Worm (Caenorhabditis elegans): ENCODE data around the gene F55A11.6.

Gene F55A11.6

DNA sequence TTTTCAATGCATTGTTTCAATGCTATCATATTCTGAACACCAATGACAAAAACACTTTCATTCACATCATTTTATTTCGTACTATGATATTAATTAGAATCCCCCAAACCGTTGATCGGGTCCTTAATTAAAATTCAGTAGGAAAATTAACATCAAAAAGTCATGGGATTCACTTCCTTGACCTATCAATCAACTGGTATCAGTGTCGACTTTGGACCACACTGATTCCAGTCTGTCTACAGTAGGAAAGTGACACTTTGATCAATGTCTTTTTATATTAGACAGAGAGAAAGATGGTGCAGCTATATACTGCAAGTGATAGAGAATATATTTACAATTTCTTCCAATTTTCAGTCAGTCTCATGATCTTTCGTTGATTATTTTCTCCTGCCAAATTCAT, 19.7 kb downstream of the F55A11.6 start:
- TF ChIP-seq tab-1 (GFP tag; IDR thresholded peaks at IDR 0.05) (no peak), cog-1 (tag; optimal IDR thresholded peaks at IDR 0.05) (no peak), flt-1 (GFP tag; IDR thresholded peaks at IDR 0.05) (no peak), ref-1 (GFP tag; conservative IDR thresholded peaks at IDR 0.05) (no peak), klf-2 (GFP tag; conservative IDR thresholded peaks at IDR 0.05) (no peak)

DNA sequence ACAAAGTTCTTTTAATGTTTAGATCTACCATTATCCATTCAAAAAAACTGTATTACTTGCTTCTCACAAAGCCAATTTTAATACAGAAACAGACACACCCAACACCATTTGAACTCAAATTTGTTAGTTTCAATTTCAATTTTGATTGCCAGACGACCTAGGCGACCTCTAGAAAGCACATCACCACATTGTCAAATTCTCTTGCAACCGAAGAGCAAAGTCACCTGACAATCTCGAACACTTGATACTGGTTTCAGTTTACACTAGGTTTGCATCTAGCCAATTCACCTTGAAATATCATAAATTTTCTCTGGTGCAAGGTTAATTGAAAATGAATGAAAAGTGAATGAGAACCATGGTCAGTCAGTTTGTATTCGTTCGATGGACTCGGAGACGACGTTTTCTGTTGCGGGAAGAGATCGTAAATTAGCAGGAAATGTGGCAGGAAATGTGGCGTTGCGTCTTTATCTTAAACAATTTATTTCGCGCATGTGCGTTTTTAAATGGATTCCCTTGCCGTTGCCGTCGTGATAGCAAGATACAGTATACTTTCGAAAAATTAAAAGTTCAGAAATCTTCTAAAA, 20.7 kb downstream of the F55A11.6 start:
- no peak for TF ChIP-seq klf-2 (GFP tag; conservative IDR thresholded peaks at IDR 0.05)
- no peak for TF ChIP-seq tab-1 (GFP tag; IDR thresholded peaks at IDR 0.05)
- TF ChIP-seq ztf-29 (GFP tag; IDR thresholded peaks at IDR 0.05): no peak
- no peak for TF ChIP-seq cog-1 (tag; optimal IDR thresholded peaks at IDR 0.05)
- TF ChIP-seq ref-1 (GFP tag; conservative IDR thresholded peaks at IDR 0.05): no peak
- TF ChIP-seq flt-1 (GFP tag; IDR thresholded peaks at IDR 0.05): no peak
- TF ChIP-seq med-1 (GFP tag; optimal IDR thresholded peaks at IDR 0.05; ENCODE audit: insufficient read depth): no peak
- TF ChIP-seq ztf-23 (GFP tag; IDR thresholded peaks at IDR 0.05): no peak
- no peak for TF ChIP-seq T22C8.4 (GFP tag; IDR thresholded peaks at IDR 0.05)

DNA sequence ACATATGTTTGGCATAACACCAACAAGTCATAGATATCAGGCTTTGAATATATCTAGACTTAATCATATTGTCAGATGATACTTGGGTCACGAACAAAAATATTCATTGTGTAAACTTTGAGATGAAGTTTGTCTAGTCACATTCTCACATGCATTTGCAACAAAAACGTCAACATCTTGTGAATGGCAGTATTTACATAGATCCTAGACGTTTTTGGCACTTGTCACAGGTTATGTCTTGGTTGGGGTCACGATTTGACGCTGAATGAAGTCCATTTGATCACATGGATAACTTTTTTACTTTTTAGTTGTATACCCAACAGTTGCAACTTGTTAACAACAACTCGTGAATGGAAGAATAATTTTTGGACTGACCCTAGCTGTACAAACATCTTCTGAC, 21.7 kb downstream of the F55A11.6 start:
- TF ChIP-seq ref-1 (GFP tag; conservative IDR thresholded peaks at IDR 0.05) (no peak), ztf-29 (GFP tag; IDR thresholded peaks at IDR 0.05) (no peak), tab-1 (GFP tag; IDR thresholded peaks at IDR 0.05) (no peak), med-1 (GFP tag; optimal IDR thresholded peaks at IDR 0.05; ENCODE audit: insufficient read depth) (no peak), klf-2 (GFP tag; conservative IDR thresholded peaks at IDR 0.05) (no peak), T22C8.4 (GFP tag; IDR thresholded peaks at IDR 0.05) (no peak), ztf-23 (GFP tag; IDR thresholded peaks at IDR 0.05) (no peak), cog-1 (tag; optimal IDR thresholded peaks at IDR 0.05) (no peak), flt-1 (GFP tag; IDR thresholded peaks at IDR 0.05) (no peak)

DNA sequence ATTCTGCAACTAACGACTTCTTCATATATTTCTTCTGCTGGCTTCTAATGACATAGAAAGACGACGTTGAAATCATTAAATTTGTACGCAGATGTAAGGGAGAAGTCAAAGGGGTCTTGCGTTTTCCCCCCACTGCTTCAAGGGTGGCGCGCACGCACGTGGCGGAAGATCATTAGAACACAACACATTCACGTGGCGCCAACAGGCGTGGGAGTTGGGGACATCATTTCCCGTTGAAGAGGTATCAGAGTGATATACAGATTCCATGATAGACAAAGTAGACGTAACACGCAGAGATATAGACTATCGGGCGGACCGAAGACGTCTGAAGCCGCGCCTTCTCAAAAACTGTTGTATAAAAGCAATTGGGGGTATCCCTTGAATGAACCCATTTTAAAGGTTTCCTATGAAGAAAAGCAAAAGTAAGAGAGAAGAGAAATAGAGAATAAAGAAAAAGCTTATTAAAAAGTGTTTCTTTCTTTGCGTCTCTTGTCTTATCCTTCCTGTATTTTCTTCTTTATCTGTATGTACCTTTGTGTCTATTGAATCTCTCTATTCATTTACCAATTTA, 22.7 kb downstream of the F55A11.6 start:
- TF ChIP-seq med-1 (GFP tag; optimal IDR thresholded peaks at IDR 0.05; ENCODE audit: insufficient read depth) (no peak), ztf-29 (GFP tag; IDR thresholded peaks at IDR 0.05) (no peak), ref-1 (GFP tag; conservative IDR thresholded peaks at IDR 0.05) (no peak), cog-1 (tag; optimal IDR thresholded peaks at IDR 0.05) (no peak), tab-1 (GFP tag; IDR thresholded peaks at IDR 0.05) (no peak), ztf-23 (GFP tag; IDR thresholded peaks at IDR 0.05) (no peak), klf-2 (GFP tag; conservative IDR thresholded peaks at IDR 0.05) (no peak), flt-1 (GFP tag; IDR thresholded peaks at IDR 0.05) (no peak), T22C8.4 (GFP tag; IDR thresholded peaks at IDR 0.05) (no peak)

DNA sequence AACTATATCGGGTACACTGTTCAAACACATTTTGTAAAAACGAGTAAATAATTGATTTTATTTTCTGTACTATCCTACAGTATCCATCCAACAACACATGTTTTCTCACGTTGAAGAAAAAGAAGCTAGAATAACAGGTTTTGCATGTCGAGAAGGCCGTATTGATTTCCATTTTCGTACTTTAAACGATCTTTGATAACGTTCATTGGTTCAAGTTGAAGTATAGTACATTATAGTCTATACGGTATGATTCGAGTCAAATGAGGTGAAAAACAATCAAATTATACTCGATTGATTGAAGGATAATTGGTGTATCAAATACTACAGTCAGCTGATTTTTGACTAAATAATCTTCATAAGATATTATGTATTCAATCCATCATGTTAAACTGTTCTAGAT, 23.8 kb downstream of the F55A11.6 start:
- TF ChIP-seq ztf-23 (GFP tag; IDR thresholded peaks at IDR 0.05) (no peak), ztf-29 (GFP tag; IDR thresholded peaks at IDR 0.05) (no peak)

DNA sequence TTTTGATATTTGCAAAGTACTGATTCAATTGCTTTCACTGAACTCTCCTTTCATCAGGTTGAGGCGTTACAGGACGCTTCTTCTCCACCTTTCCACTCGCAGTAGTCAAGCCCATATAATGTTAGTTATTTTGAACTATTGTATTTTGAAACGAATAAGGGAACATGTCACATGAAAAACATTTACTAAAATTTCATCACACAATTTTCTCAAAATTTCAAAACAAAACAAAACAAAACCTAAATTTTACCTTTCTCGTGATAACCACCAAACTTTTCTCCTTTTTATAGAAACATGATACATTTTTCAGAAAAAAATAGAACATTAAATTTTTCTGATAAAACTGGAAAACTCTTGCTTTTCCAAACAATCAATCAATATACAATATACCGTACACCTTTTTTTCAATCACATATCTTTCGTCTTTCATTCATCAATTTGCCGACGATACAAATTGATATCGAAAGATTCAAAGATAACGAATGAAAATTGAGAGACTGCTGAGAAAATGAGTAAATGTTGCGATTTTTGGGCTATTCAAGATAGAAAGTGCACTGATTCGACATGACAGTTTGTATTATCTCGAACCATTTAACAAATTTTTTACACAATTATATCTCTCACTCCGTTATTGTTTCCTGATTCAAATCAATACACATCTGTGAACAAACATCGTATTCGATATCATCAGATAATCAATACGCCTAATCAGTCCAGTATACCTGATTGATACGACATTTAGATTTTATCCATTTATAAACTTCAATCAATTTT, 24.6 kb downstream of the F55A11.6 start:
- TF ChIP-seq tab-1 (GFP tag; IDR thresholded peaks at IDR 0.05): no peak
- no peak for TF ChIP-seq med-1 (GFP tag; optimal IDR thresholded peaks at IDR 0.05; ENCODE audit: insufficient read depth)
- TF ChIP-seq flt-1 (GFP tag; IDR thresholded peaks at IDR 0.05): no peak
- no peak for TF ChIP-seq ztf-23 (GFP tag; IDR thresholded peaks at IDR 0.05)
- TF ChIP-seq T22C8.4 (GFP tag; IDR thresholded peaks at IDR 0.05): no peak
- TF ChIP-seq ref-1 (GFP tag; conservative IDR thresholded peaks at IDR 0.05): no peak
- no peak for TF ChIP-seq ztf-29 (GFP tag; IDR thresholded peaks at IDR 0.05)
- TF ChIP-seq cog-1 (tag; optimal IDR thresholded peaks at IDR 0.05): no peak
- no peak for TF ChIP-seq klf-2 (GFP tag; conservative IDR thresholded peaks at IDR 0.05)

- TF ChIP-seq ztf-29 (GFP tag; IDR thresholded peaks at IDR 0.05): no peak
- no peak for TF ChIP-seq cog-1 (tag; optimal IDR thresholded peaks at IDR 0.05)
- no peak for TF ChIP-seq flt-1 (GFP tag; IDR thresholded peaks at IDR 0.05)
- no peak for TF ChIP-seq tab-1 (GFP tag; IDR thresholded peaks at IDR 0.05)
- no peak for TF ChIP-seq T22C8.4 (GFP tag; IDR thresholded peaks at IDR 0.05)
- no peak for TF ChIP-seq med-1 (GFP tag; optimal IDR thresholded peaks at IDR 0.05; ENCODE audit: insufficient read depth)
- no peak for TF ChIP-seq ztf-23 (GFP tag; IDR thresholded peaks at IDR 0.05)
- no peak for TF ChIP-seq klf-2 (GFP tag; conservative IDR thresholded peaks at IDR 0.05)
Observed at ce11 chrV:11802508-11802907, 25.9 kb downstream of the F55A11.6 start.

ce11 chrV:11803518-11803994, 26.9 kb downstream of the F55A11.6 start:
- TF ChIP-seq ztf-23 (GFP tag; IDR thresholded peaks at IDR 0.05) (no peak), flt-1 (GFP tag; IDR thresholded peaks at IDR 0.05) (no peak), med-1 (GFP tag; optimal IDR thresholded peaks at IDR 0.05; ENCODE audit: insufficient read depth) (no peak), T22C8.4 (GFP tag; IDR thresholded peaks at IDR 0.05) (no peak), ztf-29 (GFP tag; IDR thresholded peaks at IDR 0.05) (no peak), cog-1 (tag; optimal IDR thresholded peaks at IDR 0.05) (no peak), tab-1 (GFP tag; IDR thresholded peaks at IDR 0.05) (no peak), klf-2 (GFP tag; conservative IDR thresholded peaks at IDR 0.05) (no peak), ref-1 (GFP tag; conservative IDR thresholded peaks at IDR 0.05) (no peak)

DNA sequence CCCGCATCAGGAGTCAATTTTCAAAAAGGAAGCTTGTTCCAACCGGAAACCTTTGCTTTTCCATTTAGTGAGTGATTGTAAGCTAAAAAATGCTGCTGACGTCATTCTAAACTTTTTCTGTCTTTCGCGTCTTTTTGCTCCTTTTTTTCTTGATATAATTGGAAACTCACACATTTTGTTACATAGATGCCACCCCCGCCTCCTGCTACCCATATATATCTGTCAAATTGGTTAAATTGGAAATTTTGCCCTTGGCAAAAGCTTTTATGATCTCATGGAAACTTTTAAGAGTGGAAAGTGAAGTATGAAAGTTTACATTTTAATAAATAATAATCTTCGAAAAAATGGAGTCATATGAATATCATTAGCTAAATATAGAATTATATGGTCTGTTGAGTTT, 33.3 kb downstream of the F55A11.6 start:
- TF ChIP-seq cog-1 (tag; optimal IDR thresholded peaks at IDR 0.05): no peak
- TF ChIP-seq tab-1 (GFP tag; IDR thresholded peaks at IDR 0.05): no peak
- TF ChIP-seq ztf-23 (GFP tag; IDR thresholded peaks at IDR 0.05): no peak
- TF ChIP-seq ztf-29 (GFP tag; IDR thresholded peaks at IDR 0.05): no peak
- no peak for TF ChIP-seq T22C8.4 (GFP tag; IDR thresholded peaks at IDR 0.05)
- TF ChIP-seq med-1 (GFP tag; optimal IDR thresholded peaks at IDR 0.05; ENCODE audit: insufficient read depth): no peak
